Worm (Caenorhabditis elegans) whole organism, late embryonic: Measurements from ENCODE around the gene rpl-6.

Experiments
- hlh-8 ChIP-seq: sonication (generic microtip); optimal IDR thresholded peaks from 2 replicates; lab custom pipeline; 2016; ENCODE audit warnings: missing genotype, missing genetic modification characterization, missing compliant biosample characterization
- nhr-11 ChIP-seq: fragments of 150-350 bp; optimal IDR thresholded peaks from 2 replicates; lab custom pipeline; 2014; ENCODE audit warnings: missing biosample characterization, missing genetic modification characterization
- pag-3 ChIP-seq: sonication (generic microtip); optimal IDR thresholded peaks from 2 replicates; lab custom pipeline; 2016; ENCODE audit warnings: missing compliant biosample characterization, missing genetic modification characterization, borderline replicate concordance
- pat-9 ChIP-seq: fragments of 200-800 bp; sonication (Bioruptor generic); optimal IDR thresholded peaks from 2 replicates; lab custom pipeline; 2018; ENCODE audit warnings: mild to moderate bottlenecking, missing genetic modification characterization, moderate library complexity, missing compliant biosample characterization
- pha-4 ChIP-seq: fragments of 150-350 bp; optimal IDR thresholded peaks from 2 replicates; lab custom pipeline; 2018; ENCODE audit warnings: missing biosample characterization, missing genetic modification reagents, missing genetic modification characterization
- tbx-2 ChIP-seq: sonication (generic microtip); optimal IDR thresholded peaks from 2 replicates; lab custom pipeline; 2016; ENCODE audit warnings: missing genetic modification characterization, missing compliant biosample characterization

ce11 chrIII:7246389-7246788 lies 38.1 kb downstream of the rpl-6 start:
- TF ChIP-seq nhr-11 (tag; lab: Kevin White, UChicago) (no peak), pag-3 (tag; lab: Kevin White, UChicago) (no peak), tbx-2 (no peak), pha-4 (no peak), pat-9 (no peak), hlh-8 (no peak)
